Fruit fly (Drosophila melanogaster) whole organism, wandering third instar larva: ENCODE data around the gene CG43815.

Experiments
- CG32264 ChIP-seq: fragments of 200-800 bp; sonication (Bioruptor generic); optimal IDR thresholded peaks from 2 replicates; lab custom pipeline; 2016; ENCODE audit warnings: missing biosample characterization, missing genetic modification characterization
- CG9705 ChIP-seq: fragments of 200-800 bp; sonication (Bioruptor generic); optimal IDR thresholded peaks from 2 replicates; lab custom pipeline; 2018; ENCODE audit warnings: missing biosample characterization, mild to moderate bottlenecking, missing genetic modification characterization
- CrebA ChIP-seq: fragments of 200-800 bp; sonication (Bioruptor generic); optimal IDR thresholded peaks from 2 replicates; lab custom pipeline; 2016; ENCODE audit warnings: missing biosample characterization, mild to moderate bottlenecking, missing genetic modification characterization, borderline replicate concordance
- Dfd ChIP-seq: fragments of >200 bp; optimal IDR thresholded peaks from 2 replicates; lab custom pipeline; 2017; ENCODE audit warnings: missing biosample characterization, missing genetic modification characterization
- Dif ChIP-seq: fragments of 200-275, 200-300 bp; sonication (Bioruptor generic); optimal IDR thresholded peaks from 2 replicates; lab custom pipeline; 2018; ENCODE audit warnings: missing biosample characterization, missing genetic modification characterization; ENCODE audit not compliant: partially characterized antibody
- GATAd ChIP-seq: sonication (Bioruptor generic); optimal IDR thresholded peaks from 2 replicates; lab custom pipeline; 2016; ENCODE audit warnings: missing biosample characterization, missing genetic modification characterization
- HLH106 ChIP-seq: fragments of 200-800 bp; optimal IDR thresholded peaks from 3 replicates; lab custom pipeline; 2019; ENCODE audit warnings: missing biosample characterization, mild to moderate bottlenecking, missing genetic modification characterization, moderate library complexity
- Hnf4 ChIP-seq: fragments of 200-800 bp; sonication (Bioruptor generic); optimal IDR thresholded peaks from 2 replicates; lab custom pipeline; 2016; ENCODE audit warnings: missing biosample characterization, mild to moderate bottlenecking, missing genetic modification characterization
- Hr78 ChIP-seq: fragments of >200 bp; optimal IDR thresholded peaks from 2 replicates; lab custom pipeline; 2017; ENCODE audit warnings: missing biosample characterization, missing genetic modification characterization
- Hr83 ChIP-seq: fragments of 200-300 bp; sonication (Bioruptor generic); optimal IDR thresholded peaks from 2 replicates; lab custom pipeline; 2016; ENCODE audit warnings: missing biosample characterization, mild to moderate bottlenecking, missing genetic modification characterization, moderate library complexity; ENCODE audit not compliant: poor library complexity, severe bottlenecking
- Jra ChIP-seq: sonication (Bioruptor generic); optimal IDR thresholded peaks from 2 replicates; lab custom pipeline; 2016; ENCODE audit warnings: missing biosample characterization, missing genetic modification characterization
- Myc ChIP-seq: fragments of >200 bp; optimal IDR thresholded peaks from 2 replicates; lab custom pipeline; 2017
- N ChIP-seq: fragments of >200 bp; optimal IDR thresholded peaks from 2 replicates; lab custom pipeline; 2018; ENCODE audit warnings: missing biosample characterization, missing external identifiers, missing genetic modification characterization
- OdsH ChIP-seq: fragments of 200-800 bp; sonication (Bioruptor generic); optimal IDR thresholded peaks from 2 replicates; lab custom pipeline; 2016; ENCODE audit warnings: missing biosample characterization, mild to moderate bottlenecking, missing genetic modification characterization
- Rel ChIP-seq, 2 experiments: fragments of 200-800 bp; sonication (Bioruptor generic) in 1 of 2; optimal IDR thresholded peaks; 2 replicates in 1 of 2; 3 replicates in 1 of 2; lab custom pipeline; 2016 to 2019; ENCODE audit warnings: mild to moderate bottlenecking in 2 of 2, missing biosample characterization in 2 of 2, missing genetic modification characterization in 2 of 2, moderate library complexity in 1 of 2
- Sp1 ChIP-seq: fragments of 200-800 bp; sonication (Bioruptor generic); optimal IDR thresholded peaks from 3 replicates; lab custom pipeline; 2019; ENCODE audit warnings: missing biosample characterization, mild to moderate bottlenecking, missing genetic modification characterization, moderate library complexity
- br ChIP-seq: fragments of 200-800 bp; sonication (Bioruptor generic); optimal IDR thresholded peaks from 2 replicates; lab custom pipeline; 2016; ENCODE audit warnings: missing biosample characterization, missing genetic modification characterization
- brk ChIP-seq: fragments of 200-800 bp; sonication (Bioruptor generic); optimal IDR thresholded peaks from 2 replicates; lab custom pipeline; 2016; ENCODE audit warnings: missing biosample characterization, mild to moderate bottlenecking, missing genetic modification characterization
- dl ChIP-seq, 2 experiments: fragments of 175-275, 200-275 bp in 1 of 2; fragments of 200-275 bp in 1 of 2; sonication (Bioruptor generic); optimal IDR thresholded peaks; lab custom pipeline; 2018; ENCODE audit warnings: mild to moderate bottlenecking in 2 of 2, missing biosample characterization in 2 of 2, missing genetic modification characterization in 2 of 2, moderate library complexity in 2 of 2; ENCODE audit not compliant: partially characterized antibody in 2 of 2, insufficient read depth in 1 of 2
- dmrt93B ChIP-seq: fragments of 200-800 bp; sonication (Bioruptor generic); optimal IDR thresholded peaks from 2 replicates; lab custom pipeline; 2018; ENCODE audit warnings: missing biosample characterization, mild to moderate bottlenecking, missing genetic modification characterization
- dsf ChIP-seq: sonication (Bioruptor generic); optimal IDR thresholded peaks from 2 replicates; lab custom pipeline; 2016; ENCODE audit warnings: missing biosample characterization, missing genetic modification characterization, borderline replicate concordance
- ey ChIP-seq: fragments of 200-800 bp; sonication (Bioruptor generic); optimal IDR thresholded peaks from 2 replicates; lab custom pipeline; 2016; ENCODE audit warnings: missing biosample characterization, missing genetic modification characterization
- foxo ChIP-seq, 2 experiments: fragments of 200-800 bp; sonication (Bioruptor generic); optimal IDR thresholded peaks; 2 replicates in 1 of 2; 3 replicates in 1 of 2; lab custom pipeline; 2016 to 2017; ENCODE audit warnings: missing biosample characterization in 2 of 2, missing genetic modification characterization in 2 of 2
- fru ChIP-seq: fragments of 200-800 bp; sonication (Bioruptor generic); optimal IDR thresholded peaks from 3 replicates; lab custom pipeline; 2016; ENCODE audit warnings: missing biosample characterization, mild to moderate bottlenecking, missing genetic modification characterization
- h ChIP-seq: fragments of 200-800 bp; sonication (Bioruptor generic); optimal IDR thresholded peaks from 3 replicates; lab custom pipeline; 2016; ENCODE audit warnings: missing biosample characterization, mild to moderate bottlenecking, missing genetic modification characterization
- lola ChIP-seq: fragments of >200 bp; optimal IDR thresholded peaks from 2 replicates; lab custom pipeline; 2017; ENCODE audit warnings: missing biosample characterization, missing genetic modification characterization
- psq ChIP-seq: fragments of 200-800 bp; sonication (Bioruptor generic); optimal IDR thresholded peaks from 3 replicates; lab custom pipeline; 2017; ENCODE audit warnings: missing biosample characterization, mild to moderate bottlenecking, missing genetic modification characterization, moderate library complexity
- rgr ChIP-seq: fragments of 200-800 bp; sonication (Bioruptor generic); optimal IDR thresholded peaks from 3 replicates; lab custom pipeline; 2016; ENCODE audit warnings: missing biosample characterization, mild to moderate bottlenecking, missing genetic modification characterization
- sage ChIP-seq: fragments of 200-800 bp; sonication (Bioruptor generic); optimal IDR thresholded peaks from 2 replicates; lab custom pipeline; 2016; ENCODE audit warnings: missing biosample characterization, mild to moderate bottlenecking, missing genetic modification characterization
- sv ChIP-seq: fragments of 200-800 bp; sonication (Bioruptor generic); optimal IDR thresholded peaks from 3 replicates; lab custom pipeline; 2016; ENCODE audit warnings: missing biosample characterization, missing genetic modification characterization
- tai ChIP-seq: sonication (Bioruptor generic); optimal IDR thresholded peaks from 2 replicates; lab custom pipeline; 2016; ENCODE audit warnings: missing biosample characterization, missing genetic modification characterization
- usp ChIP-seq: fragments of >200 bp; optimal IDR thresholded peaks from 2 replicates; lab custom pipeline; 2017; ENCODE audit warnings: missing biosample characterization, missing genetic modification characterization
- woc ChIP-seq: sonication (Bioruptor generic); optimal IDR thresholded peaks from 2 replicates; lab custom pipeline; 2016; ENCODE audit warnings: missing biosample characterization, mild to moderate bottlenecking, missing genetic modification characterization

Gene CG43815

DNA sequence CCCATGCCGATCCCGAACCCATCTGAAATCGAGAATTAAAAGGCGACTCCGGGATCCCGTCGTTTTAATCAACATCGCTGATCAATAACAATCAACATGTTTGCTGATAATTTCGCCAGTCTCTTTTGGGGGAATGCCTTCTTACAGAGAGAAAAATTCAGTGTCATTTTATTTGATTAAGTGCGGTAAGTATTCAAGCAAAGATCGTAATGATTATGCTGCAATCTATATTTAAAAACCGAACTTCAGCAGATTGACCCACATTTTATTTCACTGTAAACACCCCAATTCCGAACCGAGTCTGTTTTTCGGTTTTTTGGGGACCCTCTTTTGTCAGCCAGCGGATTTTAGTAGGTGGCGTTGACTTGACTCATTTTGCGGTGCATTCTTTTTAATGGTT, 22.1 kb upstream of the CG43815 start (continued):
- TF ChIP-seq sv (GFP tag; lab: Kevin White, UChicago) (no peak), N (GFP tag; lab: Kevin White, UChicago) (no peak), OdsH (GFP tag; lab: Kevin White, UChicago) (peak; percentile 60)

DNA sequence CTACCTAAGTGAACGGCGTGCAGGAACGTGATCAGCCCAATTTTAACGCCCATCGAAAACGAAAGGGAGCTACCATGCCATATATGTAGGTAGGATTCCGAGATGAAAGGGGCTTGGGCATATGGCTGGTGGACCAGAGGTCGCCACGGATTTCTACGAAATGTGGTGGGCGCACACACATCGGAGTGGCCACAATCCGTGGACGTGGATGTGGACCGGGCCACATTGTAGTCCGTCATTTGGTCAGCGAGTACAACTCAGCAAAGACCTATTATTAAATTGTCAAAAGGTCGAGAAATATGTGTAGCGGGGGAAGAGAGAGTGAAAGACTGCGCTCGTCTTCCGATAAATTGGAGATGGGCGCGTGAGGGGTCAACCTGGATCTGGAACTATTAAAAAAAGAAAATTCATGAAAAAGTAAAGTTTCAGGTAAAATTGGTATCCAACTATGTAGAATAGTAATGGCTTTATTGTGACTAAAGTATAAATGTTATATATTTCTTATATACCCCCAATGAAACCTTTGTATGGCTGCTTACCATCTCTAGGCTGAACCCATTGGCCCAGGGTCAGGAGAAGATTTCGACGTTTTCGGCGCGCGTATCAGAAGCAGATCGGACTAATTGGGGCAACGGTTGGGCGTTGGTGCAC, 20.5 kb upstream of the CG43815 start:
- TF ChIP-seq h (GFP tag; lab: Kevin White, UChicago) (peak; percentile 41), fru (GFP tag; lab: Kevin White, UChicago) (peak; percentile 3), foxo (GFP tag; optimal IDR thresholded peaks at IDR 0.05; lab: Kevin White, UChicago) (peak in 1 of 2 experiments; percentile 42), HLH106 (tag; lab: Kevin White, UChicago) (peak; percentile 6), psq (GFP tag; lab: Kevin White, UChicago) (no peak), lola (GFP tag; lab: Kevin White, UChicago) (no peak), br (GFP tag; lab: Kevin White, UChicago) (no peak), Myc (lab: Kevin White, UChicago) (no peak), dl (GFP tag; optimal IDR thresholded peaks at IDR 0.05; lab: Kevin White, UChicago; ENCODE audit: insufficient read depth in 1 of 2, partially characterized antibody in 2 of 2) (no peak)

DNA sequence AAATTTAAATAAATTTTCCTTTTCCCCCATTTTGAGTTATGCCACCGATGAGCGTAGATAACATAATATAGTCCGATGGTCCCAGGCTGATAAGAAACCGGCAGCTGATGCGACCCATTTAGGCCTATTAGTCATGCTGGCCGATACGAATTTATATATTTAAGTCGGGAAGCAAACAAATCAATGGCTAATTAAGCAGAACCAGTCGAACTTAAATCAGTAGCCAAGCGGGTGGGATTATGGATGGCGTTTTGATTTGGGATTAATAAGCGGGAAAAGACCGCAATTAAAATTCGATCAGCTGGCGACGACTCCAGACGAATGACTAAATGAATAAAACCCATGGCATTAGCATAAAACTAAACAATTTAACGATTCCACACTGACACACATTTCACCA, 19.1 kb upstream of the CG43815 start:
- TF ChIP-seq Sp1 (no peak), CrebA (GFP tag; lab: Kevin White, UChicago) (no peak), dsf (GFP tag; lab: Kevin White, UChicago) (no peak), h (GFP tag; lab: Kevin White, UChicago) (no peak), Dfd (GFP tag; lab: Kevin White, UChicago) (no peak), lola (GFP tag; lab: Kevin White, UChicago) (no peak), Myc (lab: Kevin White, UChicago) (no peak), CG9705 (no peak), Dif (no peak), ey (GFP tag; lab: Kevin White, UChicago) (no peak), foxo (GFP tag; optimal IDR thresholded peaks at IDR 0.05; lab: Kevin White, UChicago) (no peak), Hr78 (GFP tag; lab: Kevin White, UChicago) (no peak), fru (GFP tag; lab: Kevin White, UChicago) (no peak)

DNA sequence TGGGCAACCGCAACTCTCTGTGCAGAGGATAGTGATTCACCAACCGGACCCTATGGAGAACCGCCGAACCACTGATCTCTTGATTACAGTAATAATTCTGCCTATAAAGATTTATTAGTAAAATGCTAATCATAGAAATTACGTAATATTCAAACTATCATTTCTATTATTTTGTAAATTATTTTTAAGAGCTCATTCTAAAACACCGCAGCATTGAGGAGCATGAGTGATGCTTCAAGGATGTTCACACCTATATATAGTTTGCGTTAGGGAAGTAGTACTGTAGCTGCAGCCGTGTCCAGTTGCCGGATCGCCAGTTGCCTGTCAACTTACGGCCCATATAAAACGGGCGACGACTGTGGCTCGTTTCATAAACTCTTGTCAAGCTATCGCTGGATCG, 18.5 kb upstream of the CG43815 start:
- TF ChIP-seq brk (GFP tag; lab: Kevin White, UChicago) (no peak), OdsH (GFP tag; lab: Kevin White, UChicago) (no peak), fru (GFP tag; lab: Kevin White, UChicago) (peak; percentile 9)

DNA sequence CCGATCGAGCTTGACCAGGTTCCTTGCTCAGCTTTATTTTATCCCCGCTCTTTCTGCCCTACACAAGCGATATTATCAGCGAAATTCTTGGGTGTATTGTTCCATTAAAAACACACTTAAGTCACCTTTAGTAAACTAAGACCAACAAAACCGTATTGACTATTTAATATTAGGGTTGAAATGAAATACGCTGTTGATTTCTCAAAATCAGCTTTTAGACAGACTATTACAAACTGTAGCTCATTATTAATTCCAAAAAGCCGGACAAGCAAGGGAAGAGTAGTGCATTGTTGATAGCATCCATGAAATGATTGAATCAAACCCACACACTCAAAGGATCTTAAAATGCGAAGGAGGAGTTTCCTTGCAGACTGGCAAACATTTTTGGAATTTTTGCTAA, 17.7 kb upstream of the CG43815 start:
- TF ChIP-seq Myc (lab: Kevin White, UChicago), result no peak
- TF ChIP-seq HLH106 (tag; lab: Kevin White, UChicago), result peak; percentile 4
- peak; percentile 34 for TF ChIP-seq fru (GFP tag; lab: Kevin White, UChicago)
- peak; percentile 35 for TF ChIP-seq woc (GFP tag; lab: Kevin White, UChicago)
- peak; percentile 43 for TF ChIP-seq h (GFP tag; lab: Kevin White, UChicago)
- no peak for TF ChIP-seq N (GFP tag; lab: Kevin White, UChicago)
- TF ChIP-seq Hr83 (GFP tag; lab: Kevin White, UChicago), result no peak
- TF ChIP-seq ey (GFP tag; lab: Kevin White, UChicago), result peak; percentile 38
- peak in 1 of 2 experiments; percentile 23 for TF ChIP-seq foxo (GFP tag; optimal IDR thresholded peaks at IDR 0.05; lab: Kevin White, UChicago)

DNA sequence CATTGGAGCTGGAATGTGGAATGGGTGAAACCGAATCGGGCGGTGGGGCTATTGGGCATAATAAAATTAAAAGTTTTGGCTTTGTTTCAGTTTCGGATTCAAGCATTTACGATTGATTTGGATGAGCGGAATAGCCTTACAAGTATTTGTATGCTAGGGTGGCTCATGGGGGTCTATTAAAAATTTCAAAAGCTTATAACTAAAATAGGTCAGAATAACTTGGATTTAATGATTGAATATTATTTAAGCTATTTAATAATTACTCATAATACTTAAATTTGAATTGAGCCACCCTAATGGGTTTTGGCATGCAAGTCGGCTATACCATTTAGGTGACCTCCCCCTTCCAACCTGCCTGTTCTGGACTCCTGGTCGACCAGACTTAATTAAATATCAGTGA, 16.4 kb upstream of the CG43815 start:
- peak; percentile 53 for TF ChIP-seq rgr
- TF ChIP-seq Sp1, result peak; percentile 49
- no peak for TF ChIP-seq Hr83 (GFP tag; lab: Kevin White, UChicago)
- TF ChIP-seq Jra (GFP tag; lab: Kevin White, UChicago), result no peak
- TF ChIP-seq dl (GFP tag; optimal IDR thresholded peaks at IDR 0.05; lab: Kevin White, UChicago; ENCODE audit: insufficient read depth in 1 of 2, partially characterized antibody in 2 of 2), result no peak
- peak; percentile 5 for TF ChIP-seq ey (GFP tag; lab: Kevin White, UChicago)
- no peak for TF ChIP-seq Dfd (GFP tag; lab: Kevin White, UChicago)
- TF ChIP-seq dsf (GFP tag; lab: Kevin White, UChicago), result no peak
- no peak for TF ChIP-seq N (GFP tag; lab: Kevin White, UChicago)
- TF ChIP-seq sv (GFP tag; lab: Kevin White, UChicago), result no peak
- TF ChIP-seq GATAd (GFP tag; lab: Kevin White, UChicago), result no peak
- no peak for TF ChIP-seq lola (GFP tag; lab: Kevin White, UChicago)
- TF ChIP-seq Dif, result no peak
- TF ChIP-seq usp (GFP tag; lab: Kevin White, UChicago), result no peak
- TF ChIP-seq psq (GFP tag; lab: Kevin White, UChicago), result peak; percentile 33
- peak; percentile 23 for TF ChIP-seq h (GFP tag; lab: Kevin White, UChicago)
- no peak for TF ChIP-seq dmrt93B (GFP tag; lab: Kevin White, UChicago)
- peak; percentile 31 for TF ChIP-seq HLH106 (tag; lab: Kevin White, UChicago)
- no peak for TF ChIP-seq Hr78 (GFP tag; lab: Kevin White, UChicago)
- TF ChIP-seq woc (GFP tag; lab: Kevin White, UChicago), result no peak
- no peak for TF ChIP-seq CG32264
- TF ChIP-seq Hnf4 (GFP tag; lab: Kevin White, UChicago), result peak; percentile 46
- TF ChIP-seq sage (GFP tag; lab: Kevin White, UChicago), result no peak
- TF ChIP-seq Rel (GFP tag; optimal IDR thresholded peaks at IDR 0.05; lab: Kevin White, UChicago), result no peak
- TF ChIP-seq Rel (tag; optimal IDR thresholded peaks at IDR 0.05; lab: Kevin White, UChicago), result no peak
- TF ChIP-seq tai (GFP tag; lab: Kevin White, UChicago), result no peak
- no peak for TF ChIP-seq brk (GFP tag; lab: Kevin White, UChicago)
- TF ChIP-seq Myc (lab: Kevin White, UChicago), result no peak
